Fruit fly (Drosophila melanogaster): ENCODE data around the gene CG31495.

The CG31495 gene

DNA sequence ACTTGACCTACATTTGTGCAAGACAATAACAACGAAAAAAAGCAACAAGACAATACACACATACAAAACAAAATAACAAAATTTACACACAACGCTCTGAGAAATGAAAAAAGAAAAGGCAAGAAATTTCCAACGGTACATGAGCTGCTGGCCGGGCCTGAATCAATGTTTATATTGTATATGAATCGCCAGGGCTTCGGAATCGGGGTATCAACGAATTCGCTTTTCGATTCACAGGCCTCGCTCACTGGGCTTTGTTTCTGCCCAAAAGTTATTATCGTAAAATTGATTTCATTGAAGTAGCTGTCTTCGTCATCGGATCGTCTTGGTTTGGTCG lies 23.4 kb downstream of the CG31495 start (continued):
- TF ChIP-seq CG10631 (GFP tag; optimal IDR thresholded peaks at IDR 0.05) (no peak), CG7368 (GFP tag; optimal IDR thresholded peaks at IDR 0.05) (no peak), CG11902 (GFP tag; optimal IDR thresholded peaks at IDR 0.05) (no peak), vri (GFP tag; optimal IDR thresholded peaks at IDR 0.05) (peak; percentile 17), CG4318 (GFP tag; optimal IDR thresholded peaks at IDR 0.05) (no peak), CG11762 (GFP tag; optimal IDR thresholded peaks at IDR 0.05; ENCODE audit: insufficient read depth) (no peak), CG8319 (GFP tag; optimal IDR thresholded peaks at IDR 0.05) (peak; percentile 0), Eip78C (GFP tag) (peak; percentile 82), acj6 (GFP tag; optimal IDR thresholded peaks at IDR 0.05) (no peak), OdsH (GFP tag; optimal IDR thresholded peaks at IDR 0.05) (no peak), Ets96B (tag; optimal IDR thresholded peaks at IDR 0.05) (peak; percentile 3), svp (GFP tag) (peak; percentile 29), fd85E (GFP tag; optimal IDR thresholded peaks at IDR 0.05) (no peak), CG9139 (GFP tag; optimal IDR thresholded peaks at IDR 0.05) (no peak), fd59A (GFP tag; optimal IDR thresholded peaks at IDR 0.05) (no peak), CG8632 (GFP tag; optimal IDR thresholded peaks at IDR 0.05) (peak; percentile 43), fkh (GFP tag; optimal IDR thresholded peaks at IDR 0.05) (peak; percentile 27)

DNA sequence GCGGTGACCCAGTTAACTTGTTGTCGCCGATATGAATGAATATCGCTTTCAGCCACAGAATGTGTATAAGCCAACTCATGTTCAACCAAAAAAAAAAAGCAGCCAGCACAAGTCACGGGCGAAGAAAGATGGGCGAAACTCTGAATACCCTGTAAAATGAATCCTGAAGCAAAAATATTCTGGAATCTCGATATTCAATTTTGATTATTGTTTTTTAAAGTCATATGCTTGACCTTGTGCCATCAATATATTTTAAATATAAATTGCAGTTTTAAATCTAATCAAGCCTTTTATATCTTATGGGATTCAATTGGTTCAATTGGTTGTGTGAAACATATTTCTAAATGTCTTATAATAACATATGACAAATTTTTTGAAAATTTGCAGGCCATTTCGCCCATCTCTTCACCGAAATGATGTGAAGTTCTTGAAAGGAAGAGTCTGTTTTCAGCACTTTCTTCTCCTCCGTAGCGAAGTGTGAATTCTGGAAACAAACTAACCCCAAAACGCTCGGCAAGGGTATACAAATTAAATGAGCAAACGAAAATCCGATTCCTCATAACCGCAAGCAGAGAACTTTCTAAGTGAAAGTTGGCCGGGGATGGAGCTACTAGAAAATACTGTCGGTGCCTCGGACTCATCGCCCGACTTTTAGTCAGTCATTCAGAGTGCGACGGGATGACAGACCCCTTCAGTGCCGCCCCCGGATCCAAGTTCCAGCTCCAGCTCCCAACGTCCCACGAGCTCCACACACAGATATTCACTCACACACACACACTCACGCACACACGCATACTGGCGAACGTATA lies 24.0 kb downstream of the CG31495 start:
- TF ChIP-seq spab (GFP tag; optimal IDR thresholded peaks at IDR 0.05) = no peak
- TF ChIP-seq vri (GFP tag; optimal IDR thresholded peaks at IDR 0.05) = no peak
- peak; percentile 5 for TF ChIP-seq CG31627 (GFP tag; optimal IDR thresholded peaks at IDR 0.05)
- no peak for TF ChIP-seq Eip93F (GFP tag; optimal IDR thresholded peaks at IDR 0.05)
- TF ChIP-seq CG6854 (GFP tag; optimal IDR thresholded peaks at IDR 0.05) = no peak
- TF ChIP-seq eg (GFP tag; IDR thresholded peaks at IDR 0.05) = no peak
- no peak for TF ChIP-seq esn (GFP tag; optimal IDR thresholded peaks at IDR 0.05)
- no peak for TF ChIP-seq CG8632 (GFP tag; optimal IDR thresholded peaks at IDR 0.05)
- no peak for TF ChIP-seq CG15336 (GFP tag; IDR thresholded peaks at IDR 0.05)
- TF ChIP-seq CG16779 (tag; optimal IDR thresholded peaks at IDR 0.05) = no peak
- TF ChIP-seq CG3032 (tag; optimal IDR thresholded peaks at IDR 0.05) = no peak
- peak; percentile 4 for TF ChIP-seq CG4318 (GFP tag; optimal IDR thresholded peaks at IDR 0.05)
- TF ChIP-seq CG6792 (GFP tag; optimal IDR thresholded peaks at IDR 0.05) = no peak
- no peak for TF ChIP-seq dac (GFP tag; optimal IDR thresholded peaks at IDR 0.05)
- TF ChIP-seq Met (GFP tag; optimal IDR thresholded peaks at IDR 0.05) = peak; percentile 32
- no peak for TF ChIP-seq CG6163 (GFP tag; IDR thresholded peaks at IDR 0.05)
- TF ChIP-seq achi (GFP tag; optimal IDR thresholded peaks at IDR 0.05) = no peak
- no peak for TF ChIP-seq CG6808 (GFP tag; optimal IDR thresholded peaks at IDR 0.05)
- peak; percentile 90 for TF ChIP-seq Blimp-1 (GFP tag; optimal IDR thresholded peaks at IDR 0.05)
- TF ChIP-seq CG10631 (GFP tag; optimal IDR thresholded peaks at IDR 0.05) = no peak
- no peak for TF ChIP-seq CG7368 (GFP tag; optimal IDR thresholded peaks at IDR 0.05)
- no peak for TF ChIP-seq Ets96B (tag; optimal IDR thresholded peaks at IDR 0.05)
- no peak for TF ChIP-seq net (GFP tag; optimal IDR thresholded peaks at IDR 0.05)
- TF ChIP-seq Smox (GFP tag; optimal IDR thresholded peaks at IDR 0.05) = peak; percentile 4
- no peak for TF ChIP-seq ss (GFP tag; optimal IDR thresholded peaks at IDR 0.05)
- TF ChIP-seq CG32006 (GFP tag; optimal IDR thresholded peaks at IDR 0.05) = peak; percentile 65
- no peak for TF ChIP-seq CG11762 (GFP tag; optimal IDR thresholded peaks at IDR 0.05; ENCODE audit: insufficient read depth)
- TF ChIP-seq acj6 (GFP tag; optimal IDR thresholded peaks at IDR 0.05) = peak; percentile 6
- peak; percentile 72 for TF ChIP-seq svp (GFP tag)
- TF ChIP-seq Sox15 (GFP tag; optimal IDR thresholded peaks at IDR 0.05) = no peak
- TF ChIP-seq CG8319 (GFP tag; optimal IDR thresholded peaks at IDR 0.05) = no peak
- TF ChIP-seq CG11294 (GFP tag; IDR thresholded peaks at IDR 0.05) = no peak
- TF ChIP-seq CG6276 (GFP tag; optimal IDR thresholded peaks at IDR 0.05) = no peak
- no peak for TF ChIP-seq CG8119 (GFP tag; IDR thresholded peaks at IDR 0.05)
- TF ChIP-seq Eip75B (GFP tag; optimal IDR thresholded peaks at IDR 0.05) = no peak
- TF ChIP-seq lz (GFP tag; optimal IDR thresholded peaks at IDR 0.05) = no peak
- TF ChIP-seq cyc (GFP tag; optimal IDR thresholded peaks at IDR 0.05) = no peak
- TF ChIP-seq OdsH (GFP tag; optimal IDR thresholded peaks at IDR 0.05) = peak; percentile 7
- peak; percentile 0 for TF ChIP-seq CG34406 (GFP tag; optimal IDR thresholded peaks at IDR 0.05)
- no peak for TF ChIP-seq fd85E (GFP tag; optimal IDR thresholded peaks at IDR 0.05)
- no peak for TF ChIP-seq Gug (GFP tag; IDR thresholded peaks at IDR 0.05)
- no peak for TF ChIP-seq salr (GFP tag; optimal IDR thresholded peaks at IDR 0.05)
- no peak for TF ChIP-seq CG1621 (tag; optimal IDR thresholded peaks at IDR 0.05)
